Worm (Caenorhabditis elegans): ENCODE measurements around the gene F07C4.10.

F07C4.10 gene

DNA sequence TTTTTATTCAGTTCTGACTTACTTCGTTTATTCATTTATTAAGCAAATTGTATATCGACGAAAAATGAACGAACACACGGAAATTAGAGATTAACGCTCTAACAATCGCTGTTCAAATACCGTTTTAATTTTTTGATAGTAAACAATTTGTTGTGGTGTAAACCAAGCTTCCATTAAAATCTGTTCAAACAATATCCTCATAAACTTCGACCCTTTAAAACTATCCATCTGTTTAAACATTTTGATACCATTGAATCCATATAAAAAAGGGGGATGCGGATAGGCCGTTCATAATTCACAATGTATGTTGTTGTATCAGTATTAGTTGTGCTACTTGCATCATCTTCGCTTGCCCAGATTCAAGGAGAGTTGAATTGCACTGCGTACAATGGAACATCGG lies 13.1 kb downstream of the F07C4.10 start, which contains the start of gene F07C4.6:
F07C4.6 (plus strand) TSS at position 301 of the 400 bp plus-strand sequence.
- TF ChIP-seq mef-2 (tag; optimal IDR thresholded peaks at IDR 0.05) (no peak), nhr-90 (tag; optimal IDR thresholded peaks at IDR 0.05; ENCODE audit: poor library complexity) (no peak), zip-4 (GFP tag; optimal IDR thresholded peaks at IDR 0.05) (no peak), ztf-11 (tag; optimal IDR thresholded peaks at IDR 0.05) (no peak), aly-2 (tag; optimal IDR thresholded peaks at IDR 0.05) (no peak)

DNA sequence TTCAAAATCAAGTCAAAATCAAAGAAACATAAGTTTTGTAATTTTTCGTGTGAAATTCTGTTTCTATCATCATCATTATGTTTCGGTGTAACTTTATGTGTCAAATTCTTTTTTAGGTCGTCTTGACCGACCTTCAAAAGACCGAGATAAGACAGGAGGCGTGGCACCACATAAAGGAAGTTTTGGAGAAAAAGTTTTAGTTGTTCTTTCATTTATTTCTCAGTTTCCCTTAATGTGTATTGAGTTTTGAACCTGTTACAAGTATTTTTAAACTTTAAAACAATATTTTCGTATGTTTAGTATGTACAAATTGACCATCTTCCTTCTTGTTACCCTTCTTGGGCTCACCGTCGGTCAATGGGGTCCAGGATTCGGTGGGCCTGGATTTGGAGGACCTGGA lies 15.0 kb downstream of the F07C4.10 start, which contains the start of gene grsp-4:
grsp-4 (plus strand) TSS at position 301 of the 400 bp plus-strand sequence.
- TF ChIP-seq blmp-1 (tag; optimal IDR thresholded peaks at IDR 0.05) (peak; percentile 52), Y116A8C.19 (tag; optimal IDR thresholded peaks at IDR 0.05; ENCODE audit: borderline replicate concordance) (no peak), hlh-17 (GFP tag; optimal IDR thresholded peaks at IDR 0.05; ENCODE audit: borderline replicate concordance) (no peak), nhr-12 (tag; optimal IDR thresholded peaks at IDR 0.05) (no peak), aly-2 (tag; optimal IDR thresholded peaks at IDR 0.05) (no peak), unc-98 (GFP tag; IDR thresholded peaks at IDR 0.05) (no peak), nhr-85 (tag) (peak; percentile 48), hlh-4 (tag; optimal IDR thresholded peaks at IDR 0.05) (no peak), mef-2 (tag; optimal IDR thresholded peaks at IDR 0.05) (no peak), nhr-20 (tag; optimal IDR thresholded peaks at IDR 0.05) (no peak), elt-3 (tag; optimal IDR thresholded peaks at IDR 0.05) (no peak), sptf-1 (tag; optimal IDR thresholded peaks at IDR 0.05) (no peak)

DNA sequence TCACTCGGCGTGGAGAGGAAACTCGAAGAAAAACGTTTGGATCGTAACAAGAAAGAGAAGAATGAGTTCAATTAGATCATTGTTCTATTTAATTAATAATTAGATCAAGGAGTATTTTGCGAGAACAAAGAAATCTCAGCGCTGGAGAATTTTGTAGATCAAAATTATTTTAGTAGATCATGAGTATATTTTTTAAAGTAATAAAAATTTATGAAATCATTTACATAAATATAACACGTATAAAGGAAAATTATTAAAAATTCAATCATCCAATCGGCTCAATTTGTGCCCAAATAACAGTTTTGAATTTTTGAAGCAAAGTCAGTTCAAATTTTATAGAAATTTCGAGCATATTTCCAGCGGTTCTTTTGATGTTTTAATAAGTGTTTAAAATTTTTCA lies 15.5 kb downstream of the F07C4.10 start, which contains the start of gene C50E3.13:
C50E3.13 (minus strand) TSS at position 101 of the 400 bp plus-strand sequence.
- TF ChIP-seq efl-3 (GFP tag; optimal IDR thresholded peaks at IDR 0.05): no peak
- no peak for TF ChIP-seq dpl-1 (GFP tag; optimal IDR thresholded peaks at IDR 0.05)
- no peak for TF ChIP-seq ceh-63 (GFP tag; optimal IDR thresholded peaks at IDR 0.05)
- TF ChIP-seq nhr-12 (tag; optimal IDR thresholded peaks at IDR 0.05): no peak
- TF ChIP-seq pax-3 (tag; optimal IDR thresholded peaks at IDR 0.05): no peak
- no peak for TF ChIP-seq nhr-237 (tag; optimal IDR thresholded peaks at IDR 0.05)

DNA sequence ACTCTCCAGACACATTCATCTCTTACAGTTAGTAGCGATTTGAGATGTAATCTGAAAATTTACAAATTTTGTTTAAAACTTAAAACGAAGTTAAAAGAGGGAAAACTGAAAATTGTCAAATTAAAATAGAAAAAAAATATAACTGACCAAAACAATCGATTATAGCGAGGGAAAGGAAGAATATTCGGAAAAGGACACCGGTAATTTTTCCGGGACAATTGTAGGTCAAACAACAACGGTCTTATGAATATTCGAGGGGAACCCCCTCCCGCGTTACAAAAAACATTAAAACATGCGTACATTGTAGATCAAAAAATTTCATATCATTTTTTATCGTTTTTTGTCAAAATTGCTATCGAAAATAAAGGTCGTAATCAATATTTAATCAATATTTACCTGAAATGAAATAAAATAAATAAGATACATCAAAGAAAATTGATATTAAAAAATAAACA lies 17.6 kb downstream of the F07C4.10 start, which contains the start of gene C50E3.12:
C50E3.12 (minus strand) TSS at position 51 of the 455 bp plus-strand sequence.
- no peak for TF ChIP-seq irx-1 (tag; optimal IDR thresholded peaks at IDR 0.05)
- no peak for TF ChIP-seq unc-86 (tag; optimal IDR thresholded peaks at IDR 0.05)
- no peak for TF ChIP-seq hpl-2 (GFP tag; optimal IDR thresholded peaks at IDR 0.05)
- TF ChIP-seq blmp-1 (tag; optimal IDR thresholded peaks at IDR 0.05): no peak
- no peak for TF ChIP-seq tbx-2 (tag; optimal IDR thresholded peaks at IDR 0.05)
- no peak for TF ChIP-seq hlh-17 (GFP tag; optimal IDR thresholded peaks at IDR 0.05; ENCODE audit: borderline replicate concordance)
- no peak for TF ChIP-seq tlp-1 (tag; optimal IDR thresholded peaks at IDR 0.05)
- no peak for TF ChIP-seq alr-1 (tag; optimal IDR thresholded peaks at IDR 0.05; ENCODE audit: borderline replicate concordance)

DNA sequence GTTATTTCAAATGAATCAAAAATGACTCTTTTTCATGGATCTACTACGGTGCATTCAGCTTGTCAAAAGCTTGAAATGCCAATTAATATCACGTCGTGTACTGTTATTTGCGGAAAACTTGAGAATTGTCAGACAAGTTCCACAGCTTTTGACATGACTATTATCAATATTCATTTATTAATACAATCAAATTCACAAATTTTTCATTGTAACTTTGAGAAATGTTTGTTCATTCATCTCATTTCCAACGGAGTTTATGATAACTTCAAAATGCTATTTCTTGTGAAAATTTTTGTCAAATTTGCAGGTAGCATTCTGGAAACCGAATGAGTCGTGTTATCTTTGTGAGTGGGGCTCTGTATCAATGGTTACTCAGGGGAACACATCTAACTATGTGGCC lies 21.6 kb downstream of the F07C4.10 start, which contains the start of gene C50E3.15:
C50E3.15 (plus strand) TSS at position 301 of the 400 bp plus-strand sequence.
- TF ChIP-seq aly-2 (tag; optimal IDR thresholded peaks at IDR 0.05) (no peak), dsc-1 (tag; optimal IDR thresholded peaks at IDR 0.05) (no peak), nhr-28 (tag; optimal IDR thresholded peaks at IDR 0.05) (no peak), ceh-82 (tag; optimal IDR thresholded peaks at IDR 0.05) (no peak), unc-130 (tag; optimal IDR thresholded peaks at IDR 0.05) (no peak), fkh-4 (tag; optimal IDR thresholded peaks at IDR 0.05; ENCODE audit: borderline replicate concordance) (no peak), hpl-2 (GFP tag; optimal IDR thresholded peaks at IDR 0.05) (no peak), nhr-47 (tag; optimal IDR thresholded peaks at IDR 0.05) (no peak), fkh-10 (GFP tag; optimal IDR thresholded peaks at IDR 0.05) (no peak), dpl-1 (GFP tag; optimal IDR thresholded peaks at IDR 0.05) (no peak), snpc-4 (tag; optimal IDR thresholded peaks at IDR 0.05) (no peak), jun-1 (tag; optimal IDR thresholded peaks at IDR 0.05) (no peak), xbp-1 (tag; optimal IDR thresholded peaks at IDR 0.05) (no peak), sox-4 (tag; optimal IDR thresholded peaks at IDR 0.05) (no peak), unc-98 (GFP tag; IDR thresholded peaks at IDR 0.05) (no peak), nhr-19 (GFP tag; conservative IDR thresholded peaks at IDR 0.05) (no peak), nhr-12 (tag; optimal IDR thresholded peaks at IDR 0.05) (no peak), sptf-1 (tag; optimal IDR thresholded peaks at IDR 0.05) (no peak)
